Fruit fly (Drosophila melanogaster) whole organism, larva: ENCODE data around the gene LpR2.
A peak's percentile ranks its signal among the peaks of the same experiment; 100 is the strongest.

ENCODE experiments used
- noc ChIP-seq: fragments of 200-800 bp; sonication (Bioruptor generic); optimal IDR thresholded peaks from 3 replicates; lab custom pipeline; 2019; ENCODE audit warnings: missing biosample characterization, mild to moderate bottlenecking, missing genetic modification characterization, moderate library complexity

Gene LpR2

dm6 chr3R:25740348-25740751, at the start of gene LpR2:
LpR2 (minus strand) TSS chr3R:25740465.
- TF ChIP-seq noc (tag; lab: Kevin White, UChicago) = peak; percentile 34

- no peak for TF ChIP-seq noc (tag; lab: Kevin White, UChicago)
Measured at dm6 chr3R:25789355-25789754, 49.1 kb upstream of the LpR2 start, which contains the start of gene CG31380. CG31380 (minus strand) TSS chr3R:25789455.

dm6 chr3R:25787198-25787597, 46.9 kb upstream of the LpR2 start, which contains the start of gene CG4960:
CG4960 (minus strand) TSS chr3R:25787298.
- no peak for TF ChIP-seq noc (tag; lab: Kevin White, UChicago)

- no peak for TF ChIP-seq noc (tag; lab: Kevin White, UChicago)
Measured at dm6 chr3R:25782855-25783424, 42.7 kb upstream of the LpR2 start.

dm6 chr3R:25778205-25778604, 37.9 kb upstream of the LpR2 start, which contains the start of gene CG4956:
CG4956 (minus strand) TSS chr3R:25778305.
- TF ChIP-seq noc (tag; lab: Kevin White, UChicago) = no peak

dm6 chr3R:25777098-25777497, 36.8 kb upstream of the LpR2 start, which contains the start of gene CG17195:
CG17195 (minus strand) TSS chr3R:25777198.
- no peak for TF ChIP-seq noc (tag; lab: Kevin White, UChicago)

dm6 chr3R:25776137-25776536, 35.9 kb upstream of the LpR2 start, which contains the start of gene CG17196:
CG17196 (minus strand) TSS chr3R:25776237.
- TF ChIP-seq noc (tag; lab: Kevin White, UChicago) = no peak

dm6 chr3R:25775269-25775668, 35.0 kb upstream of the LpR2 start, which contains the start of the genes CG17197 and CG17198:
CG17197 (minus strand) TSS chr3R:25775369.
CG17198 (minus strand) TSS chr3R:25775369.
- no peak for TF ChIP-seq noc (tag; lab: Kevin White, UChicago)

dm6 chr3R:25763005-25763404, 22.7 kb upstream of the LpR2 start, which contains the start of gene LpR1:
LpR1 (minus strand) TSS chr3R:25763105.
- TF ChIP-seq noc (tag; lab: Kevin White, UChicago) = no peak

dm6 chr3R:25762005-25762764, 21.9 kb upstream of the LpR2 start:
- no peak for TF ChIP-seq noc (tag; lab: Kevin White, UChicago)

- peak; percentile 39 for TF ChIP-seq noc (tag; lab: Kevin White, UChicago)
Measured at dm6 chr3R:25760190-25760589, 19.9 kb upstream of the LpR2 start.

dm6 chr3R:25759430-25759829, 19.2 kb upstream of the LpR2 start:
- TF ChIP-seq noc (tag; lab: Kevin White, UChicago) = no peak

- TF ChIP-seq noc (tag; lab: Kevin White, UChicago) = peak; percentile 79
Measured at dm6 chr3R:25755864-25756507, 15.7 kb upstream of the LpR2 start.

dm6 chr3R:25754844-25755429, 14.7 kb upstream of the LpR2 start:
- TF ChIP-seq noc (tag; lab: Kevin White, UChicago) = peak; percentile 36

dm6 chr3R:25753798-25754197, 13.5 kb upstream of the LpR2 start:
- TF ChIP-seq noc (tag; lab: Kevin White, UChicago) = no peak

dm6 chr3R:25739727-25740126, 538 bp downstream of the LpR2 start:
- no peak for TF ChIP-seq noc (tag; lab: Kevin White, UChicago)
